Worm (Caenorhabditis elegans) whole organism, L3 larva: ENCODE results near the gene mdl-1.

Experiments used
- ama-1 ChIP-seq: fragments of 150-350 bp; optimal IDR thresholded peaks from 2 replicates; lab custom pipeline; 2018
- elt-3 ChIP-seq, 3 experiments: fragments of 150-350 bp in 1 of 3; sonication (generic microtip) in 2 of 3; optimal IDR thresholded peaks; 2 replicates in 2 of 3; 4 replicates in 1 of 3; lab custom pipeline; 2014 to 2017; ENCODE audit warnings: missing biosample characterization in 3 of 3, missing genetic modification characterization in 3 of 3
- lin-15B ChIP-seq: fragments of 150-350 bp; optimal IDR thresholded peaks from 2 replicates; lab custom pipeline; 2014; ENCODE audit warnings: missing biosample characterization, missing genetic modification characterization
- lsy-12 ChIP-seq: sonication (generic microtip); optimal IDR thresholded peaks from 2 replicates; lab custom pipeline; 2016; ENCODE audit warnings: mild to moderate bottlenecking, missing genetic modification characterization, missing compliant biosample characterization
- mml-1 ChIP-seq: fragments of 150-350 bp; sonication (generic microtip); optimal IDR thresholded peaks from 3 replicates; lab custom pipeline; 2014; ENCODE audit warnings: missing biosample characterization, missing genetic modification characterization
- nhr-11 ChIP-seq: fragments of 150-350 bp; optimal IDR thresholded peaks from 2 replicates; lab custom pipeline; 2014; ENCODE audit warnings: missing biosample characterization, missing genetic modification characterization
- nhr-28 ChIP-seq: fragments of 150-350 bp; optimal IDR thresholded peaks from 2 replicates; lab custom pipeline; 2014; ENCODE audit warnings: missing biosample characterization, missing genetic modification characterization
- pqm-1 ChIP-seq: fragments of 150-350 bp; optimal IDR thresholded peaks from 2 replicates; lab custom pipeline; 2017; ENCODE audit warnings: missing biosample characterization, missing genetic modification characterization, inconsistent platforms
- skn-1 ChIP-seq: fragments of 150-350 bp; optimal IDR thresholded peaks from 2 replicates; lab custom pipeline; 2014; ENCODE audit warnings: missing biosample characterization, missing genetic modification characterization
- snpc-4 ChIP-seq: fragments of 150-350 bp; optimal IDR thresholded peaks from 2 replicates; lab custom pipeline; 2014; ENCODE audit warnings: missing biosample characterization, missing genetic modification characterization
- unc-39 ChIP-seq: sonication (generic microtip); optimal IDR thresholded peaks from 4 replicates; lab custom pipeline; 2017; ENCODE audit warnings: missing biosample characterization, missing genetic modification characterization
- ztf-11 ChIP-seq: fragments of 150-350 bp; optimal IDR thresholded peaks from 2 replicates; lab custom pipeline; 2014; ENCODE audit warnings: missing biosample characterization, missing genetic modification characterization

- no peak for TF ChIP-seq nhr-28 (tag; lab: Kevin White, UChicago)
- TF ChIP-seq lsy-12 = no peak
- peak; percentile 16 for TF ChIP-seq pqm-1 (tag; lab: Kevin White, UChicago)
- no peak for TF ChIP-seq lin-15B (tag; lab: Kevin White, UChicago)
- TF ChIP-seq ztf-11 = no peak
- no peak for TF ChIP-seq nhr-11 (tag; lab: Kevin White, UChicago)
- no peak for TF ChIP-seq mml-1 (tag; lab: Kevin White, UChicago)
- TF ChIP-seq elt-3 (tag; optimal IDR thresholded peaks at IDR 0.05; lab: Kevin White, UChicago) = no peak
- no peak for TF ChIP-seq ama-1
- TF ChIP-seq snpc-4 (tag; lab: Kevin White, UChicago) = no peak
- TF ChIP-seq unc-39 (tag; lab: Kevin White, UChicago) = no peak
- TF ChIP-seq skn-1 (tag; lab: Kevin White, UChicago) = no peak
Observed at ce11 chrX:6761688-6762185, 19.6 kb downstream of the mdl-1 start, which contains the start of gene abts-4.
